Fruit fly (Drosophila melanogaster) whole organism, embryonic: ENCODE data around the gene dlt.

Experiments used
- CG14014 ChIP-seq: fragments of 200-800 bp; sonication (Bioruptor generic); IDR thresholded peaks from 2 replicates; pipeline ENCODE4 v1.3.6; 2022; ENCODE audit warnings: missing biosample characterization, missing genetic modification characterization
- Dp ChIP-seq: fragments of 200-800 bp; sonication (Bioruptor generic); optimal IDR thresholded peaks from 2 replicates; lab custom pipeline; 2018; ENCODE audit warnings: missing biosample characterization, mild to moderate bottlenecking, missing genetic modification characterization, moderate library complexity
- Fer3 ChIP-seq: fragments of 200-800 bp; sonication (Bioruptor generic); optimal IDR thresholded peaks from 2 replicates; lab custom pipeline; 2018; ENCODE audit warnings: missing biosample characterization, mild to moderate bottlenecking, missing genetic modification characterization, moderate library complexity
- Hey ChIP-seq: fragments of 200-800 bp; sonication (Bioruptor generic); optimal IDR thresholded peaks from 3 replicates; lab custom pipeline; 2018; ENCODE audit warnings: missing biosample characterization, mild to moderate bottlenecking, missing genetic modification characterization
- Sin3A ChIP-seq: fragments of >200 bp; optimal IDR thresholded peaks from 2 replicates; lab custom pipeline; 2018
- Ssrp ChIP-seq: fragments of 200-800 bp; sonication (Bioruptor generic); optimal IDR thresholded peaks from 2 replicates; lab custom pipeline; 2018; ENCODE audit warnings: missing biosample characterization, mild to moderate bottlenecking, missing genetic modification characterization, moderate library complexity
- dmrt99B ChIP-seq: fragments of 200-800 bp; sonication (Bioruptor generic); optimal IDR thresholded peaks from 2 replicates; lab custom pipeline; 2018; ENCODE audit warnings: missing biosample characterization, mild to moderate bottlenecking, missing genetic modification characterization, moderate library complexity
- pita ChIP-seq: fragments of 200-800 bp; sonication (Bioruptor generic); optimal IDR thresholded peaks from 2 replicates; lab custom pipeline; 2017; ENCODE audit warnings: missing biosample characterization, mild to moderate bottlenecking, missing genetic modification characterization
- psq ChIP-seq: fragments of 200-800 bp; sonication (Bioruptor generic); optimal IDR thresholded peaks from 2 replicates; lab custom pipeline; 2017; ENCODE audit warnings: missing biosample characterization, missing genetic modification characterization
- shn ChIP-seq: fragments of 200-800 bp; sonication (Bioruptor generic); optimal IDR thresholded peaks from 3 replicates; lab custom pipeline; 2016; ENCODE audit warnings: missing biosample characterization, missing genetic modification characterization
- sr ChIP-seq: fragments of 200-800 bp; sonication (Bioruptor generic); IDR thresholded peaks from 3 replicates; pipeline ENCODE4 v1.3.6; 2022; ENCODE audit warnings: missing biosample characterization, missing genetic modification characterization

DNA sequence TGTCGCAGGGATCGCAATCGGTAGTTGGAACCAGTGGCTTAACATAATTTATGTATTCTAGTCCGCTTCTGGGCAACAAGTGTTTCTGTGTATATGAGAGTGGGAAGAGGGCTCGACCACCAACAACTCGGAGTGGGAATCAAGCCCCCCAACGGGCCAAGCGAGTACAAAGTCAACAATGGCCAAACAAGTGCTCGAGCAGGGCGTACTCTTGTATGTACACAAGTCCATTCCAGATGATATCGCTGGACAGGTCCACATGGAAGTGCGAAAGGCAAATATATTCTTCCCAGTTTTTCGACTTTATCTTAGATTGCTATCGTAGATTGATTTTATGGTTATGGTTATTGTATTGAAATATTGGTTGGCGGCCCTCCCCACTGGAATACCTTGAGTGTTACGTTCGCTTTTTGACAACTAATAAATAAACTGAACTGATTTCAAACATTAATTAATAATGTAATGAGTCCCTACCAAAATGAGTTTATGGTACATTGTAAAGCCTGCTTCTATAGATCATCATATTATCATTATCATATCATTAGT, 52.5 kb downstream of the dlt start:
- TF ChIP-seq CG14014 (no peak), psq (no peak), Sin3A (lab: Kevin White, UChicago) (no peak), Ssrp (no peak), Dp (GFP tag; lab: Kevin White, UChicago) (no peak), pita (GFP tag; lab: Kevin White, UChicago) (no peak), dmrt99B (tag; lab: Kevin White, UChicago) (no peak), Fer3 (no peak), shn (no peak), Hey (tag; lab: Kevin White, UChicago) (no peak), sr (peak; percentile 17; the same call in 1 of the 3 replicates)
